Fruit fly (Drosophila melanogaster) whole organism, prepupa: Measurements from ENCODE around the gene CG1750.

Experiments used
- Blimp-1 ChIP-seq: fragments of 200-800 bp; sonication (Bioruptor generic); optimal IDR thresholded peaks from 3 replicates; lab custom pipeline; 2017; ENCODE audit warnings: missing biosample characterization, missing genetic modification characterization, mild to moderate bottlenecking, moderate library complexity, missing genetic modification reagents
- CG10669 ChIP-seq: fragments of 200-800 bp; sonication (Bioruptor generic); optimal IDR thresholded peaks from 3 replicates; lab custom pipeline; 2018; ENCODE audit warnings: missing biosample characterization, mild to moderate bottlenecking, missing genetic modification characterization, moderate library complexity
- CG11294 ChIP-seq: fragments of 200-800 bp; sonication (Bioruptor generic); IDR thresholded peaks from 2 replicates; pipeline ENCODE4 v1.3.6; 2022; ENCODE audit warnings: missing biosample characterization, missing genetic modification characterization
- CG11902 ChIP-seq: fragments of 200-800 bp; sonication (Bioruptor generic); optimal IDR thresholded peaks from 3 replicates; lab custom pipeline; 2016; ENCODE audit warnings: missing biosample characterization, missing genetic modification characterization
- CG15336 ChIP-seq: fragments of 200-800 bp; sonication (Bioruptor generic); IDR thresholded peaks from 2 replicates; pipeline ENCODE4 v1.3.6; 2022; ENCODE audit warnings: missing biosample characterization, missing genetic modification characterization
- CG1621 ChIP-seq: fragments of 200-800 bp; sonication (Bioruptor generic); optimal IDR thresholded peaks from 3 replicates; lab custom pipeline; 2018; ENCODE audit warnings: missing biosample characterization, mild to moderate bottlenecking, missing genetic modification characterization
- CG32006 ChIP-seq: fragments of 200-800 bp; sonication (Bioruptor generic); optimal IDR thresholded peaks from 3 replicates; lab custom pipeline; 2017; ENCODE audit warnings: missing biosample characterization, mild to moderate bottlenecking, missing genetic modification characterization
- CG34406 ChIP-seq: fragments of 200-800 bp; sonication (Bioruptor generic); optimal IDR thresholded peaks from 3 replicates; lab custom pipeline; 2016; ENCODE audit warnings: missing biosample characterization, missing genetic modification characterization
- CG3919 ChIP-seq: fragments of 200-800 bp; sonication (Bioruptor generic); optimal IDR thresholded peaks from 3 replicates; lab custom pipeline; 2016; ENCODE audit warnings: missing biosample characterization, missing genetic modification characterization
- CG4318 ChIP-seq: fragments of 200-800 bp; sonication (Bioruptor generic); optimal IDR thresholded peaks from 3 replicates; lab custom pipeline; 2017; ENCODE audit warnings: missing biosample characterization, mild to moderate bottlenecking, missing genetic modification characterization
- CG6163 ChIP-seq: fragments of 200-800 bp; sonication (Bioruptor generic); IDR thresholded peaks from 3 replicates; pipeline ENCODE4 v1.3.6; 2022; ENCODE audit warnings: missing biosample characterization, missing genetic modification characterization
- CG6792 ChIP-seq: fragments of 200-800 bp; sonication (Bioruptor generic); optimal IDR thresholded peaks from 3 replicates; lab custom pipeline; 2016; ENCODE audit warnings: missing biosample characterization, missing genetic modification characterization
- CG6854 ChIP-seq: fragments of 200-800 bp; sonication (Bioruptor generic); optimal IDR thresholded peaks from 2 replicates; lab custom pipeline; 2017; ENCODE audit warnings: missing biosample characterization, mild to moderate bottlenecking, missing genetic modification characterization
- CG7368 ChIP-seq: fragments of 200-800 bp; sonication (Bioruptor generic); optimal IDR thresholded peaks from 3 replicates; lab custom pipeline; 2016; ENCODE audit warnings: missing biosample characterization, missing genetic modification characterization
- CG8119 ChIP-seq: fragments of 200-800 bp; sonication (Bioruptor generic); IDR thresholded peaks from 3 replicates; pipeline ENCODE4 v1.3.6; 2022; ENCODE audit warnings: missing biosample characterization, missing genetic modification characterization
- CG8319 ChIP-seq: fragments of 200-800 bp; sonication (Bioruptor generic); optimal IDR thresholded peaks from 3 replicates; lab custom pipeline; 2016; ENCODE audit warnings: missing biosample characterization, missing genetic modification characterization
- CG8632 ChIP-seq: fragments of 200-800 bp; sonication (Bioruptor generic); optimal IDR thresholded peaks from 3 replicates; lab custom pipeline; 2016; ENCODE audit warnings: missing biosample characterization, missing genetic modification characterization
- CG9139 ChIP-seq: fragments of 200-800 bp; sonication (Bioruptor generic); optimal IDR thresholded peaks from 3 replicates; lab custom pipeline; 2017; ENCODE audit warnings: missing biosample characterization, mild to moderate bottlenecking, missing genetic modification characterization
- Eip75B ChIP-seq: fragments of 200-800 bp; sonication (Bioruptor generic); optimal IDR thresholded peaks from 3 replicates; lab custom pipeline; 2016; ENCODE audit warnings: missing biosample characterization, missing genetic modification characterization
- Eip78C ChIP-seq: fragments of 200-800 bp; sonication (Bioruptor generic); peaks from one replicate; lab custom pipeline; 2016; ENCODE audit warnings: missing biosample characterization, missing genetic modification characterization
- Ets21C ChIP-seq: fragments of 200-800 bp; sonication (Bioruptor generic); optimal IDR thresholded peaks from 3 replicates; lab custom pipeline; 2016; ENCODE audit warnings: missing biosample characterization, missing genetic modification characterization
- Ets96B ChIP-seq: fragments of 200-800 bp; optimal IDR thresholded peaks from 2 replicates; lab custom pipeline; 2019; ENCODE audit warnings: missing biosample characterization, mild to moderate bottlenecking, missing genetic modification characterization, moderate library complexity
- Gug ChIP-seq: fragments of 200-800 bp; sonication (Bioruptor generic); IDR thresholded peaks from 2 replicates; pipeline ENCODE4 v1.3.6; 2022; ENCODE audit warnings: missing biosample characterization, missing genetic modification characterization
- Hr38 ChIP-seq: sonication (Bioruptor generic); optimal IDR thresholded peaks from 2 replicates; lab custom pipeline; 2016; ENCODE audit warnings: missing biosample characterization, missing genetic modification characterization
- Hr39 ChIP-seq: fragments of 200-800 bp; sonication (Bioruptor generic); optimal IDR thresholded peaks from 2 replicates; lab custom pipeline; 2016; ENCODE audit warnings: missing biosample characterization, missing genetic modification characterization
- Lpt ChIP-seq: fragments of 200-800 bp; sonication (Bioruptor generic); optimal IDR thresholded peaks from 3 replicates; lab custom pipeline; 2016; ENCODE audit warnings: missing biosample characterization, missing genetic modification characterization
- OdsH ChIP-seq: fragments of 200-800 bp; sonication (Bioruptor generic); optimal IDR thresholded peaks from 3 replicates; lab custom pipeline; 2016; ENCODE audit warnings: missing biosample characterization, missing genetic modification characterization
- Smox ChIP-seq: fragments of 200-800 bp; sonication (Bioruptor generic); optimal IDR thresholded peaks from 3 replicates; lab custom pipeline; 2016; ENCODE audit warnings: missing biosample characterization, missing genetic modification characterization
- Sox14 ChIP-seq: fragments of 200-800 bp; sonication (Bioruptor generic); optimal IDR thresholded peaks from 3 replicates; lab custom pipeline; 2016; ENCODE audit warnings: missing biosample characterization, missing genetic modification characterization
- Sox15 ChIP-seq: fragments of 200-800 bp; sonication (Bioruptor generic); optimal IDR thresholded peaks from 3 replicates; lab custom pipeline; 2016; ENCODE audit warnings: missing biosample characterization, missing genetic modification characterization
- achi ChIP-seq: fragments of 200-800 bp; sonication (Bioruptor generic); optimal IDR thresholded peaks from 3 replicates; lab custom pipeline; 2016; ENCODE audit warnings: missing biosample characterization, missing genetic modification characterization
- acj6 ChIP-seq: fragments of 200-800 bp; sonication (Bioruptor generic); optimal IDR thresholded peaks from 3 replicates; lab custom pipeline; 2016; ENCODE audit warnings: missing biosample characterization, missing genetic modification characterization
- cyc ChIP-seq: fragments of 200-800 bp; sonication (Bioruptor generic); optimal IDR thresholded peaks from 3 replicates; lab custom pipeline; 2016; ENCODE audit warnings: missing biosample characterization, missing genetic modification characterization
- dac ChIP-seq: fragments of 200-800 bp; sonication (Bioruptor generic); optimal IDR thresholded peaks from 2 replicates; lab custom pipeline; 2017; ENCODE audit warnings: missing biosample characterization, mild to moderate bottlenecking, missing genetic modification characterization
- eg ChIP-seq: fragments of 200-800 bp; sonication (Bioruptor generic); IDR thresholded peaks from 3 replicates; pipeline ENCODE4 v1.3.6; 2022; ENCODE audit warnings: missing biosample characterization, missing genetic modification characterization
- esn ChIP-seq: fragments of 200-800 bp; sonication (Bioruptor generic); optimal IDR thresholded peaks from 2 replicates; lab custom pipeline; 2016; ENCODE audit warnings: missing biosample characterization, mild to moderate bottlenecking, missing genetic modification characterization, moderate library complexity
- fd59A ChIP-seq: fragments of 200-800 bp; sonication (Bioruptor generic); optimal IDR thresholded peaks from 2 replicates; lab custom pipeline; 2017; ENCODE audit warnings: missing biosample characterization, mild to moderate bottlenecking, missing genetic modification characterization, missing genetic modification reagents
- fd85E ChIP-seq: fragments of 200-800 bp; sonication (Bioruptor generic); optimal IDR thresholded peaks from 3 replicates; lab custom pipeline; 2016; ENCODE audit warnings: missing biosample characterization, missing genetic modification characterization
- lz ChIP-seq: fragments of 200-800 bp; sonication (Bioruptor generic); optimal IDR thresholded peaks from 3 replicates; lab custom pipeline; 2016; ENCODE audit warnings: missing biosample characterization, missing genetic modification characterization
- net ChIP-seq: fragments of 200-800 bp; sonication (Bioruptor generic); optimal IDR thresholded peaks from 3 replicates; lab custom pipeline; 2016; ENCODE audit warnings: missing biosample characterization, missing genetic modification characterization
- pdm3 ChIP-seq: fragments of 200-800 bp; sonication (Bioruptor generic); optimal IDR thresholded peaks from 3 replicates; lab custom pipeline; 2016; ENCODE audit warnings: missing biosample characterization, missing genetic modification characterization
- salr ChIP-seq, 2 experiments: fragments of 200-800 bp; sonication (Bioruptor generic); optimal IDR thresholded peaks; 3 replicates each; lab custom pipeline; 2016 to 2018; ENCODE audit warnings: missing biosample characterization in 2 of 2, missing genetic modification characterization in 2 of 2, mild to moderate bottlenecking in 1 of 2
- spab ChIP-seq: fragments of 200-800 bp; sonication (Bioruptor generic); optimal IDR thresholded peaks from 2 replicates; lab custom pipeline; 2017; ENCODE audit warnings: missing biosample characterization, mild to moderate bottlenecking, missing genetic modification characterization, missing genetic modification reagents
- topi ChIP-seq: fragments of 200-800 bp; sonication (Bioruptor generic); optimal IDR thresholded peaks from 3 replicates; lab custom pipeline; 2016; ENCODE audit warnings: missing biosample characterization, missing genetic modification characterization
- vri ChIP-seq: fragments of 200-800 bp; sonication (Bioruptor generic); optimal IDR thresholded peaks from 3 replicates; lab custom pipeline; 2016; ENCODE audit warnings: missing biosample characterization, mild to moderate bottlenecking, missing genetic modification characterization

Gene CG1750

dm6 chr3R:31247281-31247995, 7.3 kb downstream of the CG1750 start (continued):
- TF ChIP-seq Gug (GFP tag; lab: Robert Waterston, UW) (no peak), achi (GFP tag; lab: Kevin White, UChicago) (peak; percentile 73), OdsH (peak; percentile 68), Blimp-1 (GFP tag; lab: Kevin White, UChicago) (no peak), CG34406 (peak; percentile 77), spab (no peak), Sox14 (peak; percentile 51), acj6 (GFP tag; lab: Kevin White, UChicago) (peak; percentile 68), CG3919 (GFP tag; lab: Kevin White, UChicago) (peak; percentile 76), CG8319 (GFP tag; lab: Kevin White, UChicago) (peak; percentile 61), Ets96B (tag; lab: Kevin White, UChicago) (no peak), CG6792 (GFP tag; lab: Kevin White, UChicago) (peak; percentile 82), Hr38 (GFP tag; lab: Kevin White, UChicago) (no peak), CG1621 (tag; lab: Kevin White, UChicago) (no peak), cyc (GFP tag; lab: Kevin White, UChicago) (peak; percentile 81), esn (peak; percentile 80), fd59A (no peak), vri (no peak), eg (GFP tag; lab: Robert Waterston, UW) (peak; percentile 60; the same call in 2 of the 3 replicates), CG9139 (GFP tag; lab: Kevin White, UChicago) (no peak), CG10669 (GFP tag; lab: Kevin White, UChicago) (no peak), pdm3 (peak; percentile 69), Lpt (GFP tag; lab: Kevin White, UChicago) (peak; percentile 6), CG32006 (GFP tag; lab: Kevin White, UChicago) (peak; percentile 46)

dm6 chr3R:31245785-31246184, 8.9 kb downstream of the CG1750 start:
- TF ChIP-seq CG15336 (no peak), acj6 (GFP tag; lab: Kevin White, UChicago) (no peak), lz (no peak), Blimp-1 (GFP tag; lab: Kevin White, UChicago) (peak; percentile 77), CG6854 (GFP tag; lab: Kevin White, UChicago) (peak; percentile 4), CG34406 (no peak)

- TF ChIP-seq CG4318 (GFP tag; lab: Kevin White, UChicago) (peak; percentile 44), Smox (GFP tag; lab: Kevin White, UChicago) (no peak), Sox15 (GFP tag; lab: Kevin White, UChicago) (no peak), topi (GFP tag; lab: Kevin White, UChicago) (no peak), salr (GFP tag; optimal IDR thresholded peaks at IDR 0.05; lab: Kevin White, UChicago) (no peak), CG11902 (GFP tag; lab: Kevin White, UChicago) (no peak), fd59A (no peak), CG7368 (GFP tag; lab: Kevin White, UChicago) (no peak), CG6163 (GFP tag; lab: Robert Waterston, UW) (peak; percentile 63), Blimp-1 (GFP tag; lab: Kevin White, UChicago) (no peak), CG8119 (GFP tag; lab: Robert Waterston, UW) (peak; percentile 63; the same call in 1 of the 3 replicates), achi (GFP tag; lab: Kevin White, UChicago) (peak; percentile 11), cyc (GFP tag; lab: Kevin White, UChicago) (no peak), CG15336 (peak; percentile 82), Eip78C (peak; percentile 64), acj6 (GFP tag; lab: Kevin White, UChicago) (no peak), Hr39 (GFP tag; lab: Kevin White, UChicago) (no peak), eg (GFP tag; lab: Robert Waterston, UW) (peak; percentile 83), lz (no peak), CG9139 (GFP tag; lab: Kevin White, UChicago) (no peak), CG34406 (no peak), CG8319 (GFP tag; lab: Kevin White, UChicago) (no peak), Ets21C (no peak), CG8632 (no peak), net (GFP tag; lab: Kevin White, UChicago) (peak; percentile 34), CG1621 (tag; lab: Kevin White, UChicago) (no peak), OdsH (peak; percentile 47), Lpt (GFP tag; lab: Kevin White, UChicago) (peak; percentile 55), CG11294 (0 out of 2 replicates have a peak, but pooled peaks have one; percentile 6), CG10669 (GFP tag; lab: Kevin White, UChicago) (no peak), fd85E (GFP tag; lab: Kevin White, UChicago) (no peak), Sox14 (no peak), Eip75B (GFP tag; lab: Kevin White, UChicago) (no peak), dac (GFP tag; lab: Kevin White, UChicago) (peak; percentile 46)
Observed at dm6 chr3R:31243079-31243668, 11.5 kb downstream of the CG1750 start.
